Fruit fly (Drosophila melanogaster): ENCODE data around the gene eIF3h.

eIF3h gene

dm6 chr2L:5086905-5087522 is 34.1 kb upstream of the eIF3h start:
- no peak for TF ChIP-seq Clk (GFP tag; optimal IDR thresholded peaks at IDR 0.05)
- TF ChIP-seq kay (GFP tag; ENCODE audit: borderline replicate concordance), result peak; percentile 24
- peak; percentile 35 for TF ChIP-seq CG11617 (GFP tag; optimal IDR thresholded peaks at IDR 0.05)
- TF ChIP-seq CG7045 (GFP tag; optimal IDR thresholded peaks at IDR 0.05), result no peak
- TF ChIP-seq CG12768 (GFP tag; optimal IDR thresholded peaks at IDR 0.05), result no peak
- TF ChIP-seq toe (GFP tag; optimal IDR thresholded peaks at IDR 0.05), result no peak
- TF ChIP-seq Crg-1 (GFP tag; optimal IDR thresholded peaks at IDR 0.05), result peak; percentile 30
- peak; percentile 9 for TF ChIP-seq tj (GFP tag; optimal IDR thresholded peaks at IDR 0.05)
- TF ChIP-seq Hr96 (GFP tag; optimal IDR thresholded peaks at IDR 0.05), result peak; percentile 35
- TF ChIP-seq bab1 (GFP tag; optimal IDR thresholded peaks at IDR 0.05), result peak; percentile 74
- TF ChIP-seq pad (GFP tag; optimal IDR thresholded peaks at IDR 0.05), result peak; percentile 25
- no peak for TF ChIP-seq ovo (GFP tag; optimal IDR thresholded peaks at IDR 0.05)
- peak; percentile 49 for TF ChIP-seq CG14711 (tag; optimal IDR thresholded peaks at IDR 0.05)
- peak; percentile 47 for TF ChIP-seq CG7101 (tag; optimal IDR thresholded peaks at IDR 0.05)
- no peak for TF ChIP-seq CG1620 (GFP tag; optimal IDR thresholded peaks at IDR 0.05)
- TF ChIP-seq Mnt (GFP tag; optimal IDR thresholded peaks at IDR 0.05), result no peak
- TF ChIP-seq CG5204 (GFP tag; optimal IDR thresholded peaks at IDR 0.05), result no peak

DNA sequence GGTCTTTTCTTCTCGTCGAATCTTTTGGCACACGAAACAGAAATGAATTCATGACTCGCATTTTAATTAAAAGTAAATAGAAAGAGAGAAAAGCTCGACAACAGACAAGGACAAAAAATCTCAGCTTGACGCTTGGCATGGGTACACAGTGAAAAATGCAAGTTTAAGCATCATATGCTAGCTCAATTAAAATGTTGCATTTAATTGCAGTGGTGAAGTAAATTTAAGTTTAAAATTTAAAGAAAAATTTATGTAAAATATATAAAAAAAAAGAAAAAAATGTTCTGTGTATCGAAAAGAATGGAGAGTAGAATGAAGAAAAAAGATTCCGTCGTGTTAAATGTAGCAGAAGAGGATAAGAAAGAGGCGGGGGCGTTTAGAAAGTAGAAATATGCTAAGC is 32.7 kb upstream of the eIF3h start:
- TF ChIP-seq bab1 (GFP tag; optimal IDR thresholded peaks at IDR 0.05) (peak; percentile 46), tj (GFP tag; optimal IDR thresholded peaks at IDR 0.05) (no peak)

DNA sequence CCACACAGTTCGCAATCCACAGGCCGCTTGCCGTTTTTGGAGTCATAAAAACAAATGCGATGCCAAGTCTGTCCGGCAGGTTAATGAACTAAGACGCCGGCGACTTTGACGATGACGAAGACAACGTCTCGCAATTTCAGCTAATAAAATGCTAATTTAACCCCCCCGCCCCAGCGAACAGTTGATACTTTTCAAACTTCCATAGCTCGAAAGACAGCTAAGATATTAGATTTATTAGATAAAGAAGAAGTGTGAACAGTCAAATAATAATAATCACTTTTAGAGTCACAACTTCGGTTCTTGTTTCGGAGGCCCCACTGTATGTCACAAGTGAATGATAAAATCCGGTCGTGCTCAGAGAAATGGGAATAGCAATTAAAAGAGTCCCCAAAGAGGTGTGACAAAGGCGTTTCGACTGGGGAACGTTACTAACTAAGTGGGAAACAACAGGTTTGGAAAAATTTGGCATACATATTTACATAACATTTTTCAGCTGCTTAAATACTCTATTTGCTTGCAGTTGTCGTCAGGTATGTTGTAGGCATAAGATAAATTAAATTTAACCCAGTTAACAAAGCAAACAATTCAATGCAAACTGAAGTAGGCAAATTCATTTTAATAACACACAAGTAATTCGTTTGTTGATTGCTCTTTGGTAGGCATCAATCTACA is 31.8 kb upstream of the eIF3h start:
- no peak for TF ChIP-seq CG7101 (tag; optimal IDR thresholded peaks at IDR 0.05)
- TF ChIP-seq kay (GFP tag; ENCODE audit: borderline replicate concordance), result peak; percentile 3

dm6 chr2L:5080225-5080867 is 27.5 kb upstream of the eIF3h start:
- TF ChIP-seq ovo (GFP tag; optimal IDR thresholded peaks at IDR 0.05), result peak; percentile 85
- TF ChIP-seq CG12768 (GFP tag; optimal IDR thresholded peaks at IDR 0.05), result no peak
- no peak for TF ChIP-seq tj (GFP tag; optimal IDR thresholded peaks at IDR 0.05)
- TF ChIP-seq Crg-1 (GFP tag; optimal IDR thresholded peaks at IDR 0.05), result no peak
- TF ChIP-seq CG14711 (tag; optimal IDR thresholded peaks at IDR 0.05), result peak; percentile 48
- TF ChIP-seq CG11617 (GFP tag; optimal IDR thresholded peaks at IDR 0.05), result no peak
- no peak for TF ChIP-seq toe (GFP tag; optimal IDR thresholded peaks at IDR 0.05)
- no peak for TF ChIP-seq cnc (optimal IDR thresholded peaks at IDR 0.05)
- no peak for TF ChIP-seq CG5204 (GFP tag; optimal IDR thresholded peaks at IDR 0.05)
- peak; percentile 26 for TF ChIP-seq CG7045 (GFP tag; optimal IDR thresholded peaks at IDR 0.05)
- TF ChIP-seq CG33017 (tag; optimal IDR thresholded peaks at IDR 0.05), result no peak
- TF ChIP-seq bab1 (GFP tag; optimal IDR thresholded peaks at IDR 0.05), result no peak
- no peak for TF ChIP-seq Mnt (GFP tag; optimal IDR thresholded peaks at IDR 0.05)
- peak; percentile 70 for TF ChIP-seq pad (GFP tag; optimal IDR thresholded peaks at IDR 0.05)
- TF ChIP-seq Clk (GFP tag; optimal IDR thresholded peaks at IDR 0.05), result no peak
- TF ChIP-seq cic (GFP tag; optimal IDR thresholded peaks at IDR 0.05), result no peak
- no peak for TF ChIP-seq CG7101 (tag; optimal IDR thresholded peaks at IDR 0.05)
- TF ChIP-seq CG1620 (GFP tag; optimal IDR thresholded peaks at IDR 0.05), result no peak
- TF ChIP-seq kay (GFP tag; ENCODE audit: borderline replicate concordance), result peak; percentile 9
- no peak for TF ChIP-seq Hr96 (GFP tag; optimal IDR thresholded peaks at IDR 0.05)

dm6 chr2L:5079200-5079599 is 26.3 kb upstream of the eIF3h start:
- TF ChIP-seq CG11617 (GFP tag; optimal IDR thresholded peaks at IDR 0.05), result no peak
- TF ChIP-seq Crg-1 (GFP tag; optimal IDR thresholded peaks at IDR 0.05), result no peak
- TF ChIP-seq CG7045 (GFP tag; optimal IDR thresholded peaks at IDR 0.05), result no peak
- TF ChIP-seq cnc (optimal IDR thresholded peaks at IDR 0.05), result no peak
- no peak for TF ChIP-seq CG14711 (tag; optimal IDR thresholded peaks at IDR 0.05)
- TF ChIP-seq cic (GFP tag; optimal IDR thresholded peaks at IDR 0.05), result no peak
- no peak for TF ChIP-seq CG12768 (GFP tag; optimal IDR thresholded peaks at IDR 0.05)
- TF ChIP-seq toe (GFP tag; optimal IDR thresholded peaks at IDR 0.05), result no peak
- TF ChIP-seq ovo (GFP tag; optimal IDR thresholded peaks at IDR 0.05), result no peak
- TF ChIP-seq tj (GFP tag; optimal IDR thresholded peaks at IDR 0.05), result no peak
- TF ChIP-seq bab1 (GFP tag; optimal IDR thresholded peaks at IDR 0.05), result no peak
- no peak for TF ChIP-seq Hr96 (GFP tag; optimal IDR thresholded peaks at IDR 0.05)
- no peak for TF ChIP-seq Mnt (GFP tag; optimal IDR thresholded peaks at IDR 0.05)
- no peak for TF ChIP-seq CG5204 (GFP tag; optimal IDR thresholded peaks at IDR 0.05)
- TF ChIP-seq CG33017 (tag; optimal IDR thresholded peaks at IDR 0.05), result no peak

dm6 chr2L:5072357-5072756 is 19.5 kb upstream of the eIF3h start:
- TF ChIP-seq Hr96 (GFP tag; optimal IDR thresholded peaks at IDR 0.05) (no peak), tj (GFP tag; optimal IDR thresholded peaks at IDR 0.05) (peak; percentile 2), kay (GFP tag; ENCODE audit: borderline replicate concordance) (peak; percentile 64), CG11617 (GFP tag; optimal IDR thresholded peaks at IDR 0.05) (no peak)
